Worm (Caenorhabditis elegans): ENCODE data around the gene K01D12.5.
"Not testable (repeated sequence)": the region's sequence is repeated elsewhere in the genome, so short reads cannot be mapped to it uniquely, and the experiment has no call there.

ce11 chrV:12374252-12374651 lies 23.4 kb upstream of the K01D12.5 start, which contains the start of gene F23H12.10:
- TF ChIP-seq mab-5 (tag; optimal IDR thresholded peaks at IDR 0.05); tbx-8 (GFP tag; optimal IDR thresholded peaks at IDR 0.05); mep-1 (tag; optimal IDR thresholded peaks at IDR 0.05); lsy-2 (tag; optimal IDR thresholded peaks at IDR 0.05); ceh-39 (tag; optimal IDR thresholded peaks at IDR 0.05); nhr-237 (tag; optimal IDR thresholded peaks at IDR 0.05); pha-4 (tag; optimal IDR thresholded peaks at IDR 0.05); unc-62 (GFP tag; optimal IDR thresholded peaks at IDR 0.05); nhr-28 (tag; optimal IDR thresholded peaks at IDR 0.05); elt-3 (tag; optimal IDR thresholded peaks at IDR 0.05): not testable (repeated sequence)

Data from whole organism, mixed stage, embryonic.